Fruit fly (Drosophila melanogaster): ENCODE results near the gene pes.

Gene pes

DNA sequence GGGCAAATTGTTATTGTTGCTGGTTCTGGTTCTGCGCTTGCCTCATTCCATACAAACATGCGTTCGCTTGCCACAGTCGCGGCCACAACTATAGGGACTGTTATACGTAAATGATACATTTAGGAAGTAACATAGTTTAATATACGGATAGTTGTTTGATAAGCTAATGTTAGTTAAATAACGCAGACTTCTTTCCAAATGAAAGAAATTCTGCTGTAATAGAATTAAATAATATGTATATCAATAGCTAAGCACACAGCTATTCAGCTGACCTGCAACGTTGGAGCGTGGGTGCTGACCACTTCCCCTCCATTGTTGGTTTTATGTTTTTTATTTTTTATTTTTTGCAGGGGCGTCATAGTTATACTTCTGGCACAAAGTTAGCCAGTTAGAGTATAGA is 40.8 kb upstream of the pes start (continued):
- TF ChIP-seq Hr39 (GFP tag; optimal IDR thresholded peaks at IDR 0.05) (peak; percentile 39), cyc (GFP tag; optimal IDR thresholded peaks at IDR 0.05) (peak; percentile 23), vri (GFP tag; optimal IDR thresholded peaks at IDR 0.05) (peak; percentile 22), CG6163 (GFP tag; IDR thresholded peaks at IDR 0.05) (peak; percentile 83), Hr38 (GFP tag; optimal IDR thresholded peaks at IDR 0.05) (no peak), Hr4 (GFP tag; optimal IDR thresholded peaks at IDR 0.05) (peak; percentile 76), Eip93F (GFP tag; optimal IDR thresholded peaks at IDR 0.05) (no peak), dsx (GFP tag; optimal IDR thresholded peaks at IDR 0.05; ENCODE audit: poor library complexity, severe bottlenecking) (peak; percentile 57)

- no peak for TF ChIP-seq CG6792 (GFP tag; optimal IDR thresholded peaks at IDR 0.05)
- no peak for TF ChIP-seq cyc (GFP tag; optimal IDR thresholded peaks at IDR 0.05)
- TF ChIP-seq CG7368 (GFP tag; optimal IDR thresholded peaks at IDR 0.05): no peak
- TF ChIP-seq lz (GFP tag; optimal IDR thresholded peaks at IDR 0.05): no peak
- TF ChIP-seq CG11902 (GFP tag; optimal IDR thresholded peaks at IDR 0.05): no peak
- 0 out of 3 replicates have a peak, but pooled peaks have one; percentile 39 for TF ChIP-seq CG6163 (GFP tag; IDR thresholded peaks at IDR 0.05)
- no peak for TF ChIP-seq dac (GFP tag; optimal IDR thresholded peaks at IDR 0.05)
- no peak for TF ChIP-seq CG10669 (GFP tag; optimal IDR thresholded peaks at IDR 0.05)
- TF ChIP-seq CG15336 (GFP tag; IDR thresholded peaks at IDR 0.05): peak; percentile 49; the same call in 1 of the 2 replicates
- TF ChIP-seq CG11294 (GFP tag; IDR thresholded peaks at IDR 0.05): no peak
- no peak for TF ChIP-seq fd59A (GFP tag; optimal IDR thresholded peaks at IDR 0.05)
- peak; percentile 28 for TF ChIP-seq topi (GFP tag; optimal IDR thresholded peaks at IDR 0.05)
- TF ChIP-seq Hr39 (GFP tag; optimal IDR thresholded peaks at IDR 0.05): peak; percentile 10
- no peak for TF ChIP-seq Hr38 (GFP tag; optimal IDR thresholded peaks at IDR 0.05)
- no peak for TF ChIP-seq Sox15 (GFP tag; optimal IDR thresholded peaks at IDR 0.05)
- TF ChIP-seq vri (GFP tag; optimal IDR thresholded peaks at IDR 0.05): no peak
- TF ChIP-seq acj6 (GFP tag; optimal IDR thresholded peaks at IDR 0.05): no peak
- peak; percentile 5 for TF ChIP-seq pdm3 (GFP tag; optimal IDR thresholded peaks at IDR 0.05)
- TF ChIP-seq CG10631 (GFP tag; optimal IDR thresholded peaks at IDR 0.05): no peak
- TF ChIP-seq Sox102F (GFP tag; optimal IDR thresholded peaks at IDR 0.05): no peak
- TF ChIP-seq CG6808 (GFP tag; optimal IDR thresholded peaks at IDR 0.05): no peak
- peak; percentile 70 for TF ChIP-seq Eip78C (GFP tag)
- no peak for TF ChIP-seq CG31627 (GFP tag; optimal IDR thresholded peaks at IDR 0.05)
- no peak for TF ChIP-seq CG34406 (GFP tag; optimal IDR thresholded peaks at IDR 0.05)
- TF ChIP-seq salr (GFP tag; optimal IDR thresholded peaks at IDR 0.05): no peak
- TF ChIP-seq Eip93F (GFP tag; optimal IDR thresholded peaks at IDR 0.05): no peak
- TF ChIP-seq CG6854 (GFP tag; optimal IDR thresholded peaks at IDR 0.05): no peak
- no peak for TF ChIP-seq CG4318 (GFP tag; optimal IDR thresholded peaks at IDR 0.05)
- no peak for TF ChIP-seq CG11762 (GFP tag; optimal IDR thresholded peaks at IDR 0.05; ENCODE audit: insufficient read depth)
- TF ChIP-seq net (GFP tag; optimal IDR thresholded peaks at IDR 0.05): no peak
- TF ChIP-seq achi (GFP tag; optimal IDR thresholded peaks at IDR 0.05): peak; percentile 28
- TF ChIP-seq CG3919 (GFP tag; optimal IDR thresholded peaks at IDR 0.05): peak; percentile 1
- TF ChIP-seq dsx (GFP tag; optimal IDR thresholded peaks at IDR 0.05; ENCODE audit: poor library complexity, severe bottlenecking): no peak
- TF ChIP-seq CG32006 (GFP tag; optimal IDR thresholded peaks at IDR 0.05): no peak
- TF ChIP-seq OdsH (GFP tag; optimal IDR thresholded peaks at IDR 0.05): no peak
- TF ChIP-seq CG1621 (tag; optimal IDR thresholded peaks at IDR 0.05): no peak
- TF ChIP-seq CG9139 (GFP tag; optimal IDR thresholded peaks at IDR 0.05): no peak
- peak; percentile 11 for TF ChIP-seq Sox14 (GFP tag; optimal IDR thresholded peaks at IDR 0.05)
- TF ChIP-seq Hr4 (GFP tag; optimal IDR thresholded peaks at IDR 0.05): no peak
- no peak for TF ChIP-seq spab (GFP tag; optimal IDR thresholded peaks at IDR 0.05)
- TF ChIP-seq CG8319 (GFP tag; optimal IDR thresholded peaks at IDR 0.05): no peak
- 0 out of 3 replicates have a peak, but pooled peaks have one; percentile 9 for TF ChIP-seq eg (GFP tag; IDR thresholded peaks at IDR 0.05)
- no peak for TF ChIP-seq Ets21C (GFP tag; optimal IDR thresholded peaks at IDR 0.05)
- peak; percentile 32 for TF ChIP-seq esn (GFP tag; optimal IDR thresholded peaks at IDR 0.05)
- peak; percentile 46; the same call in 1 of the 3 replicates for TF ChIP-seq CG8119 (GFP tag; IDR thresholded peaks at IDR 0.05)
- TF ChIP-seq Smox (GFP tag; optimal IDR thresholded peaks at IDR 0.05): no peak
- TF ChIP-seq Ets96B (tag; optimal IDR thresholded peaks at IDR 0.05): no peak
- no peak for TF ChIP-seq fkh (GFP tag; optimal IDR thresholded peaks at IDR 0.05)
- no peak for TF ChIP-seq CG16779 (tag; optimal IDR thresholded peaks at IDR 0.05)
These were observed 39.8 kb upstream of the pes start for dm6 chr2L:8033756-8034155.

Measured in whole organism, prepupa.